Fruit fly (Drosophila melanogaster) whole organism, adult: ENCODE measurements around the gene ND-MNLL.

Source experiments
- CG11617 ChIP-seq: fragments of 200-800 bp; sonication (Bioruptor generic); optimal IDR thresholded peaks from 2 replicates; lab custom pipeline; 2017; ENCODE audit warnings: mild to moderate bottlenecking, missing biosample characterization, missing genetic modification reagents, missing genetic modification characterization
- Crg-1 ChIP-seq: fragments of 200-800 bp; sonication (Bioruptor generic); optimal IDR thresholded peaks from 2 replicates; lab custom pipeline; 2016; ENCODE audit warnings: missing biosample characterization, missing genetic modification characterization
- cic ChIP-seq: fragments of 200-800 bp; sonication (Bioruptor generic); optimal IDR thresholded peaks from 2 replicates; lab custom pipeline; 2017; ENCODE audit warnings: missing biosample characterization, mild to moderate bottlenecking, missing genetic modification characterization, moderate library complexity

- TF ChIP-seq CG11617 (GFP tag; lab: Kevin White, UChicago) = no peak
- no peak for TF ChIP-seq cic
- no peak for TF ChIP-seq Crg-1 (GFP tag; lab: Kevin White, UChicago)
Measured at dm6 chrX:7883926-7884325, 9.7 kb downstream of the ND-MNLL start, which contains the start of gene Ir7f.
